Fruit fly (Drosophila melanogaster): ENCODE measurements around the gene CG18404.

CG18404 gene

DNA sequence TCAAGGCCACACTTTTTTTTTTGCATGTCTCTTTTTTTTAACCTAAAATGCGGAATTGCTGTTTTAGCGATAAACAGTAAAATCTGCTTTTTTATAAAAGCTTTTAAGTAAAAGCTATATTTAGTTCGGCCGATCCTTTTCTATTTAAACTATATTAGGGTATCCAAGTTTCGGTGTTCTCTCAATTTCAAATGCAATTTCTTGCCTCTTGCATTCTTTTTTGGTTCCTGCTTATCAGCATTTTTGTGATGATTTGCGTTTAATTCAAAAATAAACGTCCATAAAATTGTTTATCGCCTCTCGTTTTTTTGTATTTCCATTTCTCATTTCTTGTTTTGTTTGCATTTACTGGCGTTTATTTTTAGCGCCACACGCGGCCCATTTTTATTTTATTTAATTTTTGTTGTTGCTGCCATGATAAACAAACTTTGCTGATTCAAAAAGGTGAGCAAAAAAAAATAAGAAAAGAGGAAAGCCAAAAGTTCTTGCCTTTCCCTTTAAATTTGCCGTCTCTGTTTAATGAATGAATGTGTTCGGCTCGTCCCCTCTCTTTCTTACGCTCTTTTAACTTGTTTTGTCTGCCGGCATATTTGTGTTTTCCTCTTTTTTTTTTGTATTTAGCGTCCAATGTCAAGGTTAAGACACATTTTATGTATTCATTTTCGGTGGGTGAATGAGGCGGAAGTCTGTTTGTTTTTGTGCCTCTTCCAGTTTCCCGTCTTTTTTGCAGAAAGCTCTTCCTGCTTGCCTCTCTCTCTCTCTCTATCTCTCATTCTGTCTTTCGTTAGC is 28.6 kb downstream of the CG18404 start (continued):
- no peak for TF ChIP-seq Side (GFP tag; optimal IDR thresholded peaks at IDR 0.05)
- no peak for TF ChIP-seq Dip3 (GFP tag; optimal IDR thresholded peaks at IDR 0.05)
- TF ChIP-seq CG2889 (GFP tag; IDR thresholded peaks at IDR 0.05) = no peak
- no peak for TF ChIP-seq Hmx (GFP tag; optimal IDR thresholded peaks at IDR 0.05)
- TF ChIP-seq CG4424 (GFP tag; optimal IDR thresholded peaks at IDR 0.05) = no peak
- TF ChIP-seq hth (optimal IDR thresholded peaks at IDR 0.05) = no peak
- no peak for TF ChIP-seq btn (GFP tag; optimal IDR thresholded peaks at IDR 0.05)
- no peak for TF ChIP-seq CG34422 (GFP tag; IDR thresholded peaks at IDR 0.05)
- no peak for TF ChIP-seq CG10267 (tag; optimal IDR thresholded peaks at IDR 0.05)
- TF ChIP-seq Dref (GFP tag; IDR thresholded peaks at IDR 0.05) = no peak
- TF ChIP-seq Med (GFP tag) = peak; percentile 28
- TF ChIP-seq Atf3 (GFP tag; optimal IDR thresholded peaks at IDR 0.05) = no peak
- no peak for TF ChIP-seq CG15479 (GFP tag; optimal IDR thresholded peaks at IDR 0.05)
- no peak for TF ChIP-seq stc (GFP tag; IDR thresholded peaks at IDR 0.05)
- no peak for TF ChIP-seq aop (GFP tag; IDR thresholded peaks at IDR 0.05)
- no peak for TF ChIP-seq CG13624 (GFP tag; optimal IDR thresholded peaks at IDR 0.05)
- no peak for TF ChIP-seq CG8478 (optimal IDR thresholded peaks at IDR 0.05)
- no peak for TF ChIP-seq CG12659 (GFP tag; optimal IDR thresholded peaks at IDR 0.05)
- peak; percentile 43 for TF ChIP-seq ftz-f1 (GFP tag; optimal IDR thresholded peaks at IDR 0.05)
- TF ChIP-seq CG2120 (GFP tag; optimal IDR thresholded peaks at IDR 0.05) = no peak
- no peak for TF ChIP-seq CG1647 (GFP tag; optimal IDR thresholded peaks at IDR 0.05)
- TF ChIP-seq Myb (GFP tag; optimal IDR thresholded peaks at IDR 0.05) = peak; percentile 7
- TF ChIP-seq Mad (GFP tag; optimal IDR thresholded peaks at IDR 0.05) = no peak
- TF ChIP-seq CG10209 (GFP tag; optimal IDR thresholded peaks at IDR 0.05) = no peak
- TF ChIP-seq CG32767 (GFP tag; IDR thresholded peaks at IDR 0.05) = peak; percentile 51; the same call in 1 of the 2 replicates
- TF ChIP-seq ham (GFP tag; IDR thresholded peaks at IDR 0.05) = no peak
- no peak for TF ChIP-seq Scr (GFP tag; IDR thresholded peaks at IDR 0.05; ENCODE audit: partially characterized antibody)
- TF ChIP-seq Antp (GFP tag; optimal IDR thresholded peaks at IDR 0.05) = no peak
- TF ChIP-seq Xbp1 (GFP tag; optimal IDR thresholded peaks at IDR 0.05) = no peak
- peak; percentile 12 to 65 for TF ChIP-seq Trl (optimal IDR thresholded peaks at IDR 0.05)
- TF ChIP-seq Trl (GFP tag; optimal IDR thresholded peaks at IDR 0.05) = no peak
- no peak for TF ChIP-seq Asciz (GFP tag; optimal IDR thresholded peaks at IDR 0.05)
- TF ChIP-seq CHES-1-like (GFP tag; optimal IDR thresholded peaks at IDR 0.05) = no peak
- TF ChIP-seq bab2 (GFP tag; optimal IDR thresholded peaks at IDR 0.05) = no peak
- TF ChIP-seq dmrt11E (tag; optimal IDR thresholded peaks at IDR 0.05) = no peak
- TF ChIP-seq ken (GFP tag; IDR thresholded peaks at IDR 0.05) = no peak
- no peak for TF ChIP-seq Hr51 (GFP tag; optimal IDR thresholded peaks at IDR 0.05)
- no peak for TF ChIP-seq NC2β (GFP tag; optimal IDR thresholded peaks at IDR 0.05)
- peak; percentile 64 for TF ChIP-seq abd-A (tag; optimal IDR thresholded peaks at IDR 0.05)

DNA sequence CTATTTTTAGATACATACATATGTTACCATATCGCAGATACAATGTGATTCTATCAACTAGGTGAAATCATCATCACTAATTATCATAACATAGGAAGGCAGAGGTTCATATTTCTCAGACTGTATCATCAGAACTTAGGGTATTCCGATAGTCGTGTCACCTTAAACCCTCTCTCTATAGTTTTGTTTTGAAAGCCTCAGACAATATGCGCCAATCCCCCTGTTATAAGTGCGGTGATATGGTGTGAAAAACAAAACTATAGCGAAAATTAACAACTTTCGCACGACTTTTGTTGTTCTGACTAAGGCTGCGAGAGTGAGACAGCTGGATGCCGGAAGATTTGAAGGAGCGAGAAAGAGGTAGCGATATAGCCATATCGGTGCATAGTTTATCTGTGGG is 29.5 kb downstream of the CG18404 start:
- TF ChIP-seq CG1832 (GFP tag; optimal IDR thresholded peaks at IDR 0.05) (peak; percentile 36), D19B (GFP tag; optimal IDR thresholded peaks at IDR 0.05) (peak; percentile 43), CTCF (GFP tag; optimal IDR thresholded peaks at IDR 0.05) (no peak)

Measured in whole organism, embryonic.